Worm (Caenorhabditis elegans) whole organism, L4 larva: ENCODE results near the gene ZK353.10.

Experiments used
- ama-1 ChIP-seq: fragments of 150-350 bp; optimal IDR thresholded peaks from 2 replicates; lab custom pipeline; 2014; ENCODE audit warnings: inconsistent platforms, mixed read lengths
- arid-1 ChIP-seq: fragments of 200-800 bp; sonication (Bioruptor generic); conservative IDR thresholded peaks from 2 replicates; pipeline ENCODE4 v1.3.6; 2022; ENCODE audit warnings: missing genetic modification reagents, missing genetic modification characterization, missing compliant biosample characterization
- daf-8 ChIP-seq: fragments of 200-800 bp; sonication (Bioruptor generic); IDR thresholded peaks from 2 replicates; pipeline ENCODE4 v1.3.6; 2022; ENCODE audit warnings: missing genetic modification characterization, missing compliant biosample characterization
- dpl-1 ChIP-seq: fragments of 150-350 bp; optimal IDR thresholded peaks from 2 replicates; lab custom pipeline; 2014; ENCODE audit warnings: missing biosample characterization, missing genetic modification reagents, missing genetic modification characterization
- nhr-11 ChIP-seq: fragments of 150-350 bp; optimal IDR thresholded peaks from 2 replicates; lab custom pipeline; 2014; ENCODE audit warnings: missing biosample characterization, missing genetic modification characterization
- pha-4 ChIP-seq, 2 experiments: fragments of 150-350 bp in 1 of 2; fragments of 200-800 bp in 1 of 2; sonication (Bioruptor generic) in 1 of 2; IDR thresholded peaks in 1 of 2; optimal IDR thresholded peaks in 1 of 2; 2 replicates each; pipeline versions ENCODE4 v1.3.6 to Lab custom; 2014 to 2022; ENCODE audit warnings: missing genetic modification characterization in 2 of 2, missing genetic modification reagents in 2 of 2, missing biosample characterization in 1 of 2, missing compliant biosample characterization in 1 of 2

ce11 chrIII:8370188-8370587, 24.0 kb downstream of the ZK353.10 start:
- TF ChIP-seq pha-4 (GFP tag; IDR thresholded peaks at IDR 0.05; lab: Robert Waterston, UW) (no peak), pha-4 (tag; optimal IDR thresholded peaks at IDR 0.05; lab: Kevin White, UChicago) (no peak), arid-1 (GFP tag; lab: Robert Waterston, UW) (no peak), dpl-1 (GFP tag; lab: Kevin White, UChicago) (peak; percentile 37), ama-1 (no peak), daf-8 (GFP tag; lab: Robert Waterston, UW) (no peak), nhr-11 (tag; lab: Kevin White, UChicago) (no peak)
